Fruit fly (Drosophila melanogaster): Measurements from ENCODE around the gene bdwf.

DNA sequence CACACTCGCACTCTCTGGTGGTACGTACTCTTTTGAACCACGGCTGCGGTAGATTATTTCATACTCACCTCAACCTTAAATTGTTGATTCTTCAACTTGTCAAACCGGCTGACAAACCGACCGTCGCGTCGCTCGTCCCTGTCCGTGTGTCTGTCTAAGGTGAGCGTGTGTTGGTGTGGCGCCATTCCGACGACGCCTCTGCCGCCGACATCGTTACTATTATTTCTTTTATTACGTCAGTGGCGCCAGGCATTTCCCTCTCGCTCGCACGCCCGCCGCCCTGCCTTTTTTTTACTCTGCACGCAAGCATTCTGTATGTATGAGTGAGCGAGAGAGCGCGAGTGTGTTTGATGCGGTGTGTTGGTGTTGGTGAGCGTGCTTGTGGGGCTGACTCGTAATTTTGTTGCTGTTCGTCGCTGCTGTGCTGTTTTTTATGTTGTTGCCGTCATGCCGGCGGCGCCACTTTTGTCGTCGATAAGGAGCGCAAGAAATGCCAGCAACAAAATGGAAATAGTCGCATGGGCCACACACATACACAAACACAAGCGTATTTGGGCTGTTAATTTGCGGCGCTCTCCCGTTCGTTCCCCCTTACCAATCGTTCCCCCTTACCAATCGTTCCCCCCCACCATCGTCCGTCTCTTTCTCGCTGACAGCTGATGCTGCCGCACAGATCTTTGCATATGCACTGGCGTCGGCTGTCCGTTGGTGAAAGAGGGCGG, 13.4 kb upstream of the bdwf start:
- TF ChIP-seq pan (optimal IDR thresholded peaks at IDR 0.05) (peak; percentile 51), usp (GFP tag; optimal IDR thresholded peaks at IDR 0.05) (no peak), Dll (optimal IDR thresholded peaks at IDR 0.05) (peak; percentile 97)

All from whole organism.